Worm (Caenorhabditis elegans) whole organism, L2 larva: ENCODE results near the gene rnp-5.

Experiments
- R02D3.7 ChIP-seq: fragments of 150-350 bp; optimal IDR thresholded peaks from 2 replicates; lab custom pipeline; 2014; ENCODE audit warnings: missing biosample characterization, missing genetic modification characterization
- ZK546.5 ChIP-seq: sonication (generic microtip); optimal IDR thresholded peaks from 2 replicates; lab custom pipeline; 2017; ENCODE audit warnings: missing biosample characterization, missing genetic modification characterization
- ama-1 ChIP-seq: fragments of 150-350 bp; optimal IDR thresholded peaks from 2 replicates; lab custom pipeline; 2018; ENCODE audit warnings: inconsistent platforms
- elt-1 ChIP-seq: fragments of 150-350 bp; optimal IDR thresholded peaks from 2 replicates; lab custom pipeline; 2014; ENCODE audit warnings: missing biosample characterization, missing genetic modification characterization
- elt-3 ChIP-seq: sonication (generic microtip); optimal IDR thresholded peaks from 2 replicates; lab custom pipeline; 2017; ENCODE audit warnings: missing biosample characterization, missing genetic modification characterization
- lin-13 ChIP-seq: fragments of 150-350 bp; optimal IDR thresholded peaks from 2 replicates; lab custom pipeline; 2014; ENCODE audit warnings: missing biosample characterization, missing genetic modification reagents, missing genetic modification characterization
- lin-39 ChIP-seq: fragments of 150-350 bp; optimal IDR thresholded peaks from 2 replicates; lab custom pipeline; 2014; ENCODE audit warnings: missing biosample characterization, missing genetic modification reagents, missing genetic modification characterization
- mdl-1 ChIP-seq, 2 experiments: fragments of 150-350 bp in 1 of 2; sonication (generic microtip) in 1 of 2; optimal IDR thresholded peaks; 2 replicates each; lab custom pipeline; 2017; ENCODE audit warnings: missing biosample characterization in 2 of 2, missing genetic modification characterization in 2 of 2
- nhr-12 ChIP-seq: fragments of 150-350 bp; optimal IDR thresholded peaks from 2 replicates; lab custom pipeline; 2014; ENCODE audit warnings: missing biosample characterization, missing genetic modification characterization
- nhr-77 ChIP-seq: fragments of 150-350 bp; optimal IDR thresholded peaks from 2 replicates; lab custom pipeline; 2014; ENCODE audit warnings: missing biosample characterization, missing genetic modification characterization
- skn-1 ChIP-seq: sonication (generic microtip); optimal IDR thresholded peaks from 2 replicates; lab custom pipeline; 2017; ENCODE audit warnings: missing biosample characterization, missing genetic modification characterization
- unc-55 ChIP-seq: fragments of 150-350 bp; sonication (generic microtip); optimal IDR thresholded peaks from 3 replicates; lab custom pipeline; 2014; ENCODE audit warnings: missing biosample characterization, missing genetic modification reagents, missing genetic modification characterization

- TF ChIP-seq nhr-77 (no peak), skn-1 (no peak), unc-55 (GFP tag; lab: Kevin White, UChicago) (no peak), nhr-12 (tag; lab: Kevin White, UChicago) (no peak), ama-1 (lab: Kevin White, UChicago) (no peak), R02D3.7 (no peak), mdl-1 (tag; optimal IDR thresholded peaks at IDR 0.05; lab: Kevin White, UChicago) (no peak), elt-3 (tag; lab: Kevin White, UChicago) (no peak), lin-39 (no peak), elt-1 (tag; lab: Kevin White, UChicago) (no peak), ZK546.5 (tag; lab: Kevin White, UChicago) (no peak), lin-13 (GFP tag; lab: Kevin White, UChicago) (no peak)
Observed at ce11 chrIII:841177-841576, 12.5 kb downstream of the rnp-5 start, which contains the start of gene K02F3.9.
